Worm (Caenorhabditis elegans) whole organism, L4 larva: Measurements from ENCODE around the gene gba-2.

ENCODE experiments used
- F10B5.3 ChIP-seq: sonication (generic microtip); optimal IDR thresholded peaks from 2 replicates; lab custom pipeline; 2016; ENCODE audit warnings: mild to moderate bottlenecking, missing genetic modification characterization, missing compliant biosample characterization
- Y48G9A.11 ChIP-seq: fragments of 200-800 bp; sonication (Bioruptor generic); IDR thresholded peaks from 2 replicates; pipeline ENCODE4 v1.3.6; 2022; ENCODE audit warnings: missing genetic modification reagents, missing genetic modification characterization, missing compliant biosample characterization
- ZK337.2 ChIP-seq: fragments of 200-800 bp; sonication (Bioruptor generic); IDR thresholded peaks from 2 replicates; pipeline ENCODE4 v1.3.6; 2022; ENCODE audit warnings: missing genetic modification reagents, missing genetic modification characterization, missing compliant biosample characterization
- aha-1 ChIP-seq: fragments of 150-350 bp; peaks from one replicate; lab custom pipeline; 2014; ENCODE audit warnings: missing biosample characterization, missing genetic modification characterization
- aly-2 ChIP-seq: sonication (generic microtip); optimal IDR thresholded peaks from 2 replicates; lab custom pipeline; 2018; ENCODE audit warnings: missing biosample characterization, missing genetic modification characterization
- ama-1 ChIP-seq: fragments of 150-350 bp; optimal IDR thresholded peaks from 2 replicates; lab custom pipeline; 2014; ENCODE audit warnings: inconsistent platforms, mixed read lengths
- ceh-20 ChIP-seq: fragments of 200-800 bp; sonication (Bioruptor generic); IDR thresholded peaks from 2 replicates; pipeline ENCODE4 v1.3.6; 2022; ENCODE audit warnings: missing genetic modification reagents, missing genetic modification characterization, missing compliant biosample characterization
- ceh-44 ChIP-seq: fragments of 200-800 bp; sonication (Bioruptor generic); IDR thresholded peaks from 2 replicates; pipeline ENCODE4 v1.3.6; 2022; ENCODE audit warnings: missing genetic modification reagents, missing genetic modification characterization, missing compliant biosample characterization
- ceh-82 ChIP-seq: sonication (generic microtip); optimal IDR thresholded peaks from 2 replicates; lab custom pipeline; 2017; ENCODE audit warnings: missing biosample characterization, missing genetic modification characterization
- cey-2 ChIP-seq: sonication (generic microtip); optimal IDR thresholded peaks from 3 replicates; lab custom pipeline; 2017; ENCODE audit warnings: missing genetic modification characterization, mild to moderate bottlenecking, missing compliant biosample characterization, antibody characterized with exemption, borderline replicate concordance; ENCODE audit not compliant: insufficient read depth
- ctbp-1 ChIP-seq: fragments of 200-800 bp; sonication (Bioruptor generic); IDR thresholded peaks from 2 replicates; pipeline ENCODE4 v1.3.6; 2022; ENCODE audit warnings: missing genetic modification reagents, missing genetic modification characterization, missing compliant biosample characterization
- daf-8 ChIP-seq: fragments of 200-800 bp; sonication (Bioruptor generic); IDR thresholded peaks from 2 replicates; pipeline ENCODE4 v1.3.6; 2022; ENCODE audit warnings: missing genetic modification characterization, missing compliant biosample characterization
- dpl-1 ChIP-seq: fragments of 150-350 bp; optimal IDR thresholded peaks from 2 replicates; lab custom pipeline; 2014; ENCODE audit warnings: missing biosample characterization, missing genetic modification reagents, missing genetic modification characterization
- duxl-1 ChIP-seq: sonication (generic microtip); optimal IDR thresholded peaks from 2 replicates; lab custom pipeline; 2016; ENCODE audit warnings: mild to moderate bottlenecking, missing genetic modification characterization, moderate library complexity, missing compliant biosample characterization; ENCODE audit not compliant: poor library complexity
- fkh-10 ChIP-seq: fragments of 150-350 bp; optimal IDR thresholded peaks from 2 replicates; lab custom pipeline; 2014; ENCODE audit warnings: missing biosample characterization, missing genetic modification reagents, missing genetic modification characterization
- fos-1 ChIP-seq: fragments of 150-350 bp; optimal IDR thresholded peaks from 2 replicates; lab custom pipeline; 2014; ENCODE audit warnings: missing biosample characterization, missing genetic modification characterization
- hlh-11 ChIP-seq: fragments of 200-800 bp; sonication (Bioruptor generic); optimal IDR thresholded peaks from 2 replicates; lab custom pipeline; 2018; ENCODE audit warnings: mild to moderate bottlenecking, missing genetic modification characterization, missing compliant biosample characterization
- hlh-30 ChIP-seq: sonication (generic microtip); optimal IDR thresholded peaks from 2 replicates; lab custom pipeline; 2017; ENCODE audit warnings: antibody characterized with exemption, mild to moderate bottlenecking, missing genetic modification characterization, missing compliant biosample characterization; ENCODE audit not compliant: insufficient read depth
- hmg-1.1 ChIP-seq: fragments of 200-800 bp; sonication (Bioruptor generic); IDR thresholded peaks from 2 replicates; pipeline ENCODE4 v1.3.6; 2022; ENCODE audit warnings: missing genetic modification reagents, missing genetic modification characterization, missing compliant biosample characterization
- jun-1 ChIP-seq: fragments of 150-350 bp; optimal IDR thresholded peaks from 2 replicates; lab custom pipeline; 2014; ENCODE audit warnings: missing biosample characterization, missing genetic modification reagents, missing genetic modification characterization
- lin-1 ChIP-seq: fragments of 200-800 bp; sonication (Bioruptor generic); IDR thresholded peaks from 2 replicates; pipeline ENCODE4 v1.3.6; 2022; ENCODE audit warnings: missing genetic modification reagents, missing genetic modification characterization, missing compliant biosample characterization
- lin-38 ChIP-seq: fragments of 200-800 bp; sonication (Bioruptor generic); IDR thresholded peaks from 2 replicates; pipeline ENCODE4 v1.3.6; 2022; ENCODE audit warnings: missing genetic modification reagents, missing genetic modification characterization, missing compliant biosample characterization
- lin-39 ChIP-seq: fragments of 150-350 bp; optimal IDR thresholded peaks from 2 replicates; lab custom pipeline; 2014; ENCODE audit warnings: missing biosample characterization, missing genetic modification reagents, missing genetic modification characterization
- lir-3 ChIP-seq: sonication (generic microtip); optimal IDR thresholded peaks from 2 replicates; lab custom pipeline; 2016; ENCODE audit warnings: mild to moderate bottlenecking, missing genetic modification characterization, missing compliant biosample characterization
- lsy-2 ChIP-seq, 2 experiments: fragments of 150-350 bp in 1 of 2; sonication (generic microtip) in 1 of 2; optimal IDR thresholded peaks; 2 replicates each; lab custom pipeline; 2014 to 2017; ENCODE audit warnings: missing biosample characterization in 2 of 2, missing genetic modification characterization in 2 of 2
- madf-9 ChIP-seq: fragments of 200-800 bp; sonication (Bioruptor generic); conservative IDR thresholded peaks from 2 replicates; pipeline ENCODE4 v1.3.6; 2022; ENCODE audit warnings: missing genetic modification reagents, missing genetic modification characterization, missing compliant biosample characterization
- mdt-29 ChIP-seq: fragments of 200-800 bp; sonication (Bioruptor generic); IDR thresholded peaks from 2 replicates; pipeline ENCODE4 v1.3.6; 2022; ENCODE audit warnings: missing genetic modification reagents, missing genetic modification characterization, missing compliant biosample characterization
- mep-1 ChIP-seq: fragments of 150-350 bp; sonication (generic microtip); optimal IDR thresholded peaks from 3 replicates; lab custom pipeline; 2014; ENCODE audit warnings: missing biosample characterization, missing genetic modification characterization
- mes-2 ChIP-seq: sonication (generic microtip); optimal IDR thresholded peaks from 2 replicates; lab custom pipeline; 2016; ENCODE audit warnings: missing genotype, mild to moderate bottlenecking, missing genetic modification characterization, missing compliant biosample characterization; ENCODE audit not compliant: poor library complexity, severe bottlenecking
- mxl-2 ChIP-seq: fragments of 200-800 bp; sonication (Bioruptor generic); conservative IDR thresholded peaks from 2 replicates; pipeline ENCODE4 v1.3.6; 2022; ENCODE audit warnings: missing genetic modification reagents, missing genetic modification characterization, missing compliant biosample characterization
- nhr-10 ChIP-seq: fragments of 150-350 bp; optimal IDR thresholded peaks from 2 replicates; lab custom pipeline; 2014; ENCODE audit warnings: missing biosample characterization, missing genetic modification characterization
- nhr-111 ChIP-seq: fragments of 200-800 bp; sonication (Bioruptor generic); optimal IDR thresholded peaks from 2 replicates; lab custom pipeline; 2018; ENCODE audit warnings: mild to moderate bottlenecking, missing genetic modification characterization, missing compliant biosample characterization
- nhr-25 ChIP-seq: sonication (generic microtip); optimal IDR thresholded peaks from 2 replicates; lab custom pipeline; 2017; ENCODE audit warnings: missing genetic modification characterization, mild to moderate bottlenecking, missing compliant biosample characterization, antibody characterized with exemption, moderate library complexity, borderline replicate concordance; ENCODE audit not compliant: insufficient read depth
- nhr-28 ChIP-seq: fragments of 150-350 bp; optimal IDR thresholded peaks from 2 replicates; lab custom pipeline; 2014; ENCODE audit warnings: missing biosample characterization, missing genetic modification characterization
- nhr-42 ChIP-seq: fragments of 200-800 bp; sonication (Bioruptor generic); IDR thresholded peaks from 2 replicates; pipeline ENCODE4 v1.3.6; 2022; ENCODE audit warnings: missing genetic modification characterization, missing compliant biosample characterization
- nhr-6 ChIP-seq: fragments of 150-350 bp; optimal IDR thresholded peaks from 2 replicates; lab custom pipeline; 2014; ENCODE audit warnings: missing biosample characterization, missing genetic modification characterization
- nhr-76 ChIP-seq: fragments of 150-350 bp; optimal IDR thresholded peaks from 2 replicates; lab custom pipeline; 2014; ENCODE audit warnings: missing biosample characterization, missing genetic modification characterization
- pha-4 ChIP-seq, 2 experiments: fragments of 150-350 bp in 1 of 2; fragments of 200-800 bp in 1 of 2; sonication (Bioruptor generic) in 1 of 2; IDR thresholded peaks in 1 of 2; optimal IDR thresholded peaks in 1 of 2; 2 replicates each; pipeline versions ENCODE4 v1.3.6 to Lab custom; 2014 to 2022; ENCODE audit warnings: missing genetic modification characterization in 2 of 2, missing genetic modification reagents in 2 of 2, missing biosample characterization in 1 of 2, missing compliant biosample characterization in 1 of 2
- sdz-12 ChIP-seq: fragments of 200-800 bp; sonication (Bioruptor generic); optimal IDR thresholded peaks from 2 replicates; lab custom pipeline; 2018; ENCODE audit warnings: mild to moderate bottlenecking, missing genetic modification characterization, missing compliant biosample characterization
- set-16 ChIP-seq: fragments of 200-800 bp; sonication (Bioruptor generic); IDR thresholded peaks from 2 replicates; pipeline ENCODE4 v1.3.6; 2022; ENCODE audit warnings: missing genetic modification reagents, missing genetic modification characterization, missing compliant biosample characterization
- skn-1 ChIP-seq: fragments of 150-350 bp; optimal IDR thresholded peaks from 2 replicates; lab custom pipeline; 2014; ENCODE audit warnings: missing biosample characterization, missing genetic modification characterization
- snpc-1.2 ChIP-seq: fragments of 200-800 bp; sonication (Bioruptor generic); IDR thresholded peaks from 2 replicates; pipeline ENCODE4 v1.3.6; 2022; ENCODE audit warnings: missing genetic modification reagents, missing genetic modification characterization, missing compliant biosample characterization
- snpc-4 ChIP-seq: fragments of 150-350 bp; optimal IDR thresholded peaks from 2 replicates; lab custom pipeline; 2014; ENCODE audit warnings: missing biosample characterization, missing genetic modification characterization
- spr-3 ChIP-seq: fragments of 200-800 bp; sonication (Bioruptor generic); optimal IDR thresholded peaks from 2 replicates; lab custom pipeline; 2018; ENCODE audit warnings: mild to moderate bottlenecking, missing genetic modification characterization, missing compliant biosample characterization
- tag-97 ChIP-seq: fragments of 200-800 bp; sonication (Bioruptor generic); IDR thresholded peaks from 2 replicates; pipeline ENCODE4 v1.3.6; 2022; ENCODE audit warnings: missing genetic modification characterization, missing compliant biosample characterization
- unc-39 ChIP-seq: sonication (generic microtip); optimal IDR thresholded peaks from 2 replicates; lab custom pipeline; 2017; ENCODE audit warnings: missing biosample characterization, missing genetic modification characterization
- unc-62 ChIP-seq, 3 experiments: fragments of 150-350 bp in 1 of 3; sonication (generic microtip); optimal IDR thresholded peaks in 2 of 3; peaks in 1 of 3; 1 replicate in 1 of 3; 2 replicates in 2 of 3; lab custom pipeline; 2014 to 2017; ENCODE audit warnings: missing biosample characterization in 3 of 3, missing genetic modification characterization in 3 of 3, missing genetic modification reagents in 3 of 3, missing genotype in 1 of 3
- zag-1 ChIP-seq: fragments of 150-350 bp; optimal IDR thresholded peaks from 2 replicates; lab custom pipeline; 2014; ENCODE audit warnings: missing biosample characterization, missing genetic modification characterization
- ztf-7 ChIP-seq: fragments of 150-350 bp; optimal IDR thresholded peaks from 2 replicates; lab custom pipeline; 2014; ENCODE audit warnings: missing biosample characterization, missing genetic modification characterization

gba-2 gene

DNA sequence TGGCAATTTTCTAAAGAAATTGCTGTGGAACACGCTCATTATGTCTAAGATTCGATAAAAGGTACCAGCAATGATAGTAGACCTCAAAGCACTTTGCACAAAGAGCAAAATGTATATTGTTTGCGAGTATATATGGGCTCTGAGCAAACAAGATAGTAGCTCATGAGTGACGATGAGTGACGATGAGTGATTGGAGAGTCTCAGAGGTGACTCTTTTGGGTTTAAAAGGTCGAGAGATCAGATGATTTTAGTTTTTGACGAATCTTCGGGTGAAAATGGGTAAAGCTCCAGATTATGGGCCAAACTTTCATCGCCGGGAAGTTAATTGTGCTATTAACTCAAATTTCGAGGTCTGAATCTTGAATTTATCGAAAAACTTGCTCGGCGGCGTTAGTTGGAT is 10.5 kb upstream of the gba-2 start:
- no peak for TF ChIP-seq skn-1 (tag; lab: Kevin White, UChicago)
- peak in 1 of 2 experiments; percentile 98 for TF ChIP-seq unc-62 (GFP tag; optimal IDR thresholded peaks at IDR 0.05 in 1 of 2; lab: Kevin White, UChicago)
- TF ChIP-seq unc-62 (tag; optimal IDR thresholded peaks at IDR 0.05; lab: Kevin White, UChicago): no peak
- TF ChIP-seq ceh-20 (GFP tag; lab: Robert Waterston, UW): 0 out of 2 replicates have a peak, but pooled peaks have one; percentile 14
- TF ChIP-seq cey-2 (tag; lab: Kevin White, UChicago): no peak
- no peak for TF ChIP-seq aly-2 (tag; lab: Kevin White, UChicago)
- no peak for TF ChIP-seq nhr-111 (GFP tag; lab: Kevin White, UChicago)
- no peak for TF ChIP-seq zag-1 (tag; lab: Kevin White, UChicago)
- no peak for TF ChIP-seq tag-97 (GFP tag; lab: Robert Waterston, UW)
- no peak for TF ChIP-seq unc-39 (tag; lab: Kevin White, UChicago)

DNA sequence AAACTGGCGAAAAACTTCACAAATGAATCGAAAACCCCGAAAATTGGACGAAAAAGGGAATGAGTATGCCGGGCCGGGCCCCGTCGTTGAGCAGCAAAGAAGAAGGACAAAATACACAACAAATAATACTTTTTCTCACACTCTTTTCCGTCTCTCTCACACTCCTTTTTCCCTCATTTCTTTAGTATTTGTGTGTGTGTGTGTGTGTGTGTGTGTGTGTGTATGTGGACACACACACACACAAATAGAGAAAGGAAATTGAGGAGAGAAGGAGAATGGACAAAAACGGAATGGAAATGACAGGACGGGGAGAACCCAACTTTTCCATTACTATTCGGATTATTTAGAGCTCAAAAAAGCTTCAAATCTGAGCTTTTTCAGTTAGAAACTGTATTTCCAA is 9.3 kb upstream of the gba-2 start:
- TF ChIP-seq ZK337.2 (GFP tag; lab: Robert Waterston, UW): no peak
- peak; percentile 66 for TF ChIP-seq nhr-6 (tag; lab: Kevin White, UChicago)
- TF ChIP-seq set-16: no peak
- TF ChIP-seq mdt-29 (GFP tag; lab: Robert Waterston, UW): no peak
- TF ChIP-seq aly-2 (tag; lab: Kevin White, UChicago): no peak
- peak; percentile 33; the same call in 1 of the 2 replicates for TF ChIP-seq pha-4 (GFP tag; IDR thresholded peaks at IDR 0.05; lab: Robert Waterston, UW)
- peak; percentile 93 for TF ChIP-seq pha-4 (tag; optimal IDR thresholded peaks at IDR 0.05; lab: Kevin White, UChicago)
- TF ChIP-seq jun-1: no peak
- TF ChIP-seq hmg-1.1: 0 out of 2 replicates have a peak, but pooled peaks have one; percentile 26
- no peak for TF ChIP-seq spr-3 (GFP tag; lab: Kevin White, UChicago)
- no peak for TF ChIP-seq duxl-1 (tag; lab: Kevin White, UChicago)
- no peak for TF ChIP-seq sdz-12 (GFP tag; lab: Kevin White, UChicago)
- TF ChIP-seq lin-1 (GFP tag; lab: Robert Waterston, UW): no peak
- no peak for TF ChIP-seq tag-97 (GFP tag; lab: Robert Waterston, UW)
- TF ChIP-seq lir-3 (tag; lab: Kevin White, UChicago): no peak
- TF ChIP-seq aha-1 (tag; lab: Kevin White, UChicago): no peak
- no peak for TF ChIP-seq ceh-82 (tag; lab: Kevin White, UChicago)
- no peak for TF ChIP-seq lin-39
- TF ChIP-seq fkh-10 (GFP tag; lab: Kevin White, UChicago): peak; percentile 70
- no peak for TF ChIP-seq nhr-10 (tag; lab: Kevin White, UChicago)
- TF ChIP-seq nhr-25 (tag; lab: Kevin White, UChicago): no peak
- no peak for TF ChIP-seq ctbp-1 (GFP tag; lab: Robert Waterston, UW)
- peak; percentile 31 for TF ChIP-seq hlh-11 (tag; lab: Kevin White, UChicago)
- no peak for TF ChIP-seq fos-1 (tag; lab: Kevin White, UChicago)
- no peak for TF ChIP-seq madf-9
- no peak for TF ChIP-seq Y48G9A.11 (GFP tag; lab: Robert Waterston, UW)
- TF ChIP-seq ztf-7 (tag; lab: Kevin White, UChicago): no peak
- peak; percentile 52 for TF ChIP-seq mes-2
- no peak for TF ChIP-seq daf-8 (GFP tag; lab: Robert Waterston, UW)
- TF ChIP-seq lin-38: no peak
- no peak for TF ChIP-seq mxl-2 (GFP tag; lab: Robert Waterston, UW)
- no peak for TF ChIP-seq snpc-4 (tag; lab: Kevin White, UChicago)
- peak; percentile 6 for TF ChIP-seq dpl-1 (GFP tag; lab: Kevin White, UChicago)
- no peak for TF ChIP-seq nhr-76 (tag; lab: Kevin White, UChicago)
- no peak for TF ChIP-seq F10B5.3 (tag; lab: Kevin White, UChicago)
- TF ChIP-seq ceh-44 (GFP tag; lab: Robert Waterston, UW): no peak
- TF ChIP-seq ama-1 (lab: Kevin White, UChicago): no peak
- peak; percentile 62 for TF ChIP-seq mep-1 (tag; lab: Kevin White, UChicago)
- peak; percentile 82 for TF ChIP-seq nhr-28 (tag; lab: Kevin White, UChicago)
- TF ChIP-seq hlh-30 (tag; lab: Kevin White, UChicago): peak; percentile 6
- TF ChIP-seq snpc-1.2 (GFP tag; lab: Robert Waterston, UW): no peak
- TF ChIP-seq nhr-42 (GFP tag; lab: Robert Waterston, UW): no peak
- peak in 1 of 2 experiments; percentile 67 for TF ChIP-seq lsy-2 (tag; optimal IDR thresholded peaks at IDR 0.05; lab: Kevin White, UChicago)
